Worm (Caenorhabditis elegans): ENCODE measurements around the gene twk-28.

- no peak for TF ChIP-seq hnd-1 (tag; optimal IDR thresholded peaks at IDR 0.05)
- no peak for TF ChIP-seq ama-1 (optimal IDR thresholded peaks at IDR 0.05)
- TF ChIP-seq aly-1 (tag; optimal IDR thresholded peaks at IDR 0.05) = no peak
- TF ChIP-seq ets-7 (tag; optimal IDR thresholded peaks at IDR 0.05) = no peak
- TF ChIP-seq flt-1 (GFP tag; IDR thresholded peaks at IDR 0.05) = no peak
- no peak for TF ChIP-seq pes-1 (GFP tag; IDR thresholded peaks at IDR 0.05)
Observed at ce11 chrX:4274116-4274515, 5.0 kb downstream of the twk-28 start, which contains the start of gene mec-18.
